Fruit fly (Drosophila melanogaster): ENCODE results near the gene CG31704.

Gene CG31704

DNA sequence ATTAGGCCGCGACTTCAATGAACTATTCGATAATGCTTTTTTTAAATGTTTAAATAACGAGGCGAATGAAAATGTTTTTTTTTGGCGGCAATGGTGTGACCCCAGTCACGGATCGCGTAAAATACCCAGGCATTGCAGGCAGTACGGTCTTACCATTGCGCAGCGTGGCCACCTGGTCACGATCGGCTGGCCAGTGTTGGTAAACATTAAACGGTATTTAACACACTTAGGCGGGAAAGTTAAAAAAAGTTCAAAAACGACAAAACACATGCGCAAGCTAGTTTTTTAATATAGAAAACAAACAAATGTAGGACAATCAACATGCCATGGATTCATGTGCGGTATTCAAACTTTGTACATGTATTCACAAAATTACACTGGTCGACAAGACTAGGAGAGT, 11.2 kb upstream of the CG31704 start, which contains the start of gene esc (continued):
- TF ChIP-seq nau (GFP tag; optimal IDR thresholded peaks at IDR 0.05) (no peak), her (GFP tag; optimal IDR thresholded peaks at IDR 0.05) (peak; percentile 43), CG12236 (GFP tag; optimal IDR thresholded peaks at IDR 0.05) (no peak), MESR4 (GFP tag; optimal IDR thresholded peaks at IDR 0.05) (peak; percentile 35), zfh2 (GFP tag; optimal IDR thresholded peaks at IDR 0.05) (peak; percentile 53), CG11093 (GFP tag; IDR thresholded peaks at IDR 0.05) (no peak), jumu (GFP tag; optimal IDR thresholded peaks at IDR 0.05) (peak; percentile 57), salm (tag; optimal IDR thresholded peaks at IDR 0.05) (no peak), CoRest (tag; optimal IDR thresholded peaks at IDR 0.05) (peak; percentile 49), Nf-YB (GFP tag; optimal IDR thresholded peaks at IDR 0.05) (no peak), sens-2 (GFP tag; IDR thresholded peaks at IDR 0.05) (no peak), CG17328 (GFP tag; IDR thresholded peaks at IDR 0.05) (no peak), CG6765 (GFP tag; optimal IDR thresholded peaks at IDR 0.05) (no peak), eve (GFP tag; optimal IDR thresholded peaks at IDR 0.05) (no peak), CG5245 (GFP tag; optimal IDR thresholded peaks at IDR 0.05) (no peak), CG15269 (tag; optimal IDR thresholded peaks at IDR 0.05) (no peak), CG3281 (GFP tag; optimal IDR thresholded peaks at IDR 0.05) (no peak), Mes4 (GFP tag; optimal IDR thresholded peaks at IDR 0.05) (no peak), CG30020 (tag; optimal IDR thresholded peaks at IDR 0.05) (no peak), Side (GFP tag; optimal IDR thresholded peaks at IDR 0.05) (peak; percentile 24), CG31365 (tag; optimal IDR thresholded peaks at IDR 0.05) (no peak), CG11723 (GFP tag; optimal IDR thresholded peaks at IDR 0.05) (no peak), gfzf (GFP tag; optimal IDR thresholded peaks at IDR 0.05) (peak; percentile 96), CG31224 (GFP tag; IDR thresholded peaks at IDR 0.05) (0 out of 2 replicates have a peak, but pooled peaks have one; percentile 9), CG12155 (GFP tag; optimal IDR thresholded peaks at IDR 0.05) (peak; percentile 41), Poxn (GFP tag; IDR thresholded peaks at IDR 0.05) (no peak), Ptx1 (GFP tag; IDR thresholded peaks at IDR 0.05) (peak; percentile 27; the same call in 1 of the 2 replicates), CG13287 (GFP tag; IDR thresholded peaks at IDR 0.05; ENCODE audit: partially characterized antibody) (no peak; the same call in 1 of the 2 replicates), CG6813 (GFP tag; optimal IDR thresholded peaks at IDR 0.05) (no peak), CG4328 (GFP tag; optimal IDR thresholded peaks at IDR 0.05) (no peak), ash1 (GFP tag; optimal IDR thresholded peaks at IDR 0.05) (no peak), Opbp (GFP tag; IDR thresholded peaks at IDR 0.05; ENCODE audit: partially characterized antibody) (peak; percentile 66), Hand (GFP tag; optimal IDR thresholded peaks at IDR 0.05) (no peak), h (optimal IDR thresholded peaks at IDR 0.05) (no peak), CG31388 (GFP tag; optimal IDR thresholded peaks at IDR 0.05) (no peak), dpn (GFP tag; optimal IDR thresholded peaks at IDR 0.05) (peak; percentile 41 to 48), cato (GFP tag; optimal IDR thresholded peaks at IDR 0.05; ENCODE audit: borderline replicate concordance) (no peak), Abd-B (GFP tag; optimal IDR thresholded peaks at IDR 0.05) (peak; percentile 2), CG16815 (GFP tag; optimal IDR thresholded peaks at IDR 0.05) (no peak), Fer2 (tag; optimal IDR thresholded peaks at IDR 0.05) (no peak), insv (GFP tag; optimal IDR thresholded peaks at IDR 0.05) (no peak), CG7963 (GFP tag; IDR thresholded peaks at IDR 0.05; ENCODE audit: partially characterized antibody) (no peak), HLHmδ (GFP tag; optimal IDR thresholded peaks at IDR 0.05) (no peak), CkIIα-i1 (GFP tag; IDR thresholded peaks at IDR 0.05) (no peak), row (GFP tag; IDR thresholded peaks at IDR 0.05) (no peak), dm (GFP tag; optimal IDR thresholded peaks at IDR 0.05) (peak; percentile 26), CG17829 (tag; optimal IDR thresholded peaks at IDR 0.05) (no peak), CG16813 (GFP tag; IDR thresholded peaks at IDR 0.05; ENCODE audit: partially characterized antibody) (0 out of 3 replicates have a peak, but pooled peaks have one; percentile 23), gem (tag; optimal IDR thresholded peaks at IDR 0.05) (no peak), Camta (GFP tag; optimal IDR thresholded peaks at IDR 0.05) (peak; percentile 11)
